Worm (Caenorhabditis elegans) whole organism, late embryonic: Measurements from ENCODE around the gene lgmn-1.

Experiments used
- K09A11.1 ChIP-seq: sonication (generic microtip); optimal IDR thresholded peaks from 2 replicates; lab custom pipeline; 2017; ENCODE audit warnings: antibody characterized with exemption, mild to moderate bottlenecking, missing genetic modification characterization, missing compliant biosample characterization; ENCODE audit not compliant: insufficient read depth
- T23F11.4 ChIP-seq: fragments of 200-800 bp; sonication (Bioruptor generic); optimal IDR thresholded peaks from 2 replicates; lab custom pipeline; 2018; ENCODE audit warnings: mild to moderate bottlenecking, missing genetic modification characterization, missing compliant biosample characterization
- ama-1 ChIP-seq: fragments of 150-350 bp; optimal IDR thresholded peaks from 2 replicates; lab custom pipeline; 2014
- ceh-18 ChIP-seq: sonication (generic microtip); optimal IDR thresholded peaks from 2 replicates; lab custom pipeline; 2016; ENCODE audit warnings: missing genetic modification characterization, missing compliant biosample characterization
- ceh-2 ChIP-seq: sonication (generic microtip); optimal IDR thresholded peaks from 2 replicates; lab custom pipeline; 2016; ENCODE audit warnings: missing genotype, missing genetic modification characterization, missing compliant biosample characterization
- ceh-30 ChIP-seq: fragments of 150-350 bp; optimal IDR thresholded peaks from 2 replicates; lab custom pipeline; 2014; ENCODE audit warnings: missing biosample characterization, missing genetic modification characterization
- ceh-34 ChIP-seq: sonication (generic microtip); optimal IDR thresholded peaks from 2 replicates; lab custom pipeline; 2016; ENCODE audit warnings: mild to moderate bottlenecking, missing genetic modification characterization, missing compliant biosample characterization
- fkh-10 ChIP-seq: fragments of 150-350 bp; optimal IDR thresholded peaks from 2 replicates; lab custom pipeline; 2014; ENCODE audit warnings: missing biosample characterization, missing genetic modification reagents, missing genetic modification characterization
- nfya-1 ChIP-seq: sonication (generic microtip); optimal IDR thresholded peaks from 2 replicates; lab custom pipeline; 2017; ENCODE audit warnings: missing genetic modification characterization, mild to moderate bottlenecking, missing compliant biosample characterization, antibody characterized with exemption, moderate library complexity
- sox-2 ChIP-seq: fragments of 200-800 bp; sonication (Bioruptor generic); IDR thresholded peaks from 2 replicates; pipeline ENCODE4 v1.3.6; 2022; ENCODE audit warnings: missing genetic modification reagents, missing genetic modification characterization, missing compliant biosample characterization
- unc-55 ChIP-seq: sonication (generic microtip); optimal IDR thresholded peaks from 2 replicates; lab custom pipeline; 2017; ENCODE audit warnings: missing biosample characterization, missing genetic modification reagents, missing genetic modification characterization
- unc-86 ChIP-seq: sonication (generic microtip); optimal IDR thresholded peaks from 2 replicates; lab custom pipeline; 2016; ENCODE audit warnings: missing genetic modification characterization, missing compliant biosample characterization

DNA sequence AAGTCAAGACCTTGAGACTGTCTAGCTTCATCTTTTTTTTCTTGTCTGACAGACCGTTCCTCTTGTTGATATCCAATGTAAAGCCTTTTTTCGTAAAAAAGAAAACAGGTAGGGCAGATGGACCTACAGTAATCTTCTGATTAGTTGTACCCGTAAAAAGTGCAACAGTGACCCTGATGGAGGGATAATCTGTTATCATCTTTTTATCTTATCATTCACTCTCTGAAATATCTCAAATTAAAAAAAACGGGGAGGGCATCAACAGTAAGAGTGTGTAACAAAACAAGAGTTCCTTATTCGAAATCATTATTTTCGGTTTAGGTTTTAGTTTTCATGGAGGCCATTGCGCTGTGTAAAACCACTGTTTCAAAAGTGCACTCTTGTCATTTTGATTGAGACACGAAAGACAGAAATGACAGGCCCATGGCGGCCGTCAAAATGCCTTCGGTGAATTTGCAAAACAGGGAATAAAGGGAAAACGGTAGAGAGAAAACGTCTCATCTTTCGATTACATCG, 20.8 kb downstream of the lgmn-1 start:
- TF ChIP-seq unc-86 (tag; lab: Kevin White, UChicago) (no peak), unc-55 (GFP tag; lab: Kevin White, UChicago) (no peak), ceh-18 (tag; lab: Kevin White, UChicago) (no peak), nfya-1 (no peak), K09A11.1 (tag; lab: Kevin White, UChicago) (no peak), sox-2 (GFP tag; lab: Robert Waterston, UW) (no peak), T23F11.4 (GFP tag; lab: Kevin White, UChicago) (no peak), ceh-30 (tag; lab: Kevin White, UChicago) (no peak), fkh-10 (GFP tag; lab: Kevin White, UChicago) (no peak), ceh-2 (tag; lab: Kevin White, UChicago) (no peak), ceh-34 (tag; lab: Kevin White, UChicago) (no peak), ama-1 (lab: Kevin White, UChicago) (no peak)
